Fruit fly (Drosophila melanogaster): ENCODE measurements around the gene SmB.

SmB gene

DNA sequence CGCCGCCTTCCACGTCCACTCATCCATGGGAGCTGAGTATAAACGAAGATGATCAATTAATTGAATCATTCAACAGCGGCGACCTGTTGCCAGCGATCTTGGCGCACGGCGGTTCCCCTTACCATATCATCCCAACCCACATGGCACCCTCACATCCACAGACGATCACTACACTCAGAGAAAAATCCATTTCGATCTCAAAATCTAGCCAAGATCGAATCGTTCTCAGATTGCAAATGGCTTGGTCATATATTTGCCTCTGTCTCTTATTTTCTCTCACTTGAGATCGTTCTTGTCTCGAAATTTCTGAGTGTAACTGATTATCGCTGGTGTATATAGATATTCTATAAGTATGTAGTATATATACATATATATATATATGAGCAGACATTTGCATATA, 42.0 kb upstream of the SmB start (continued):
- TF ChIP-seq D19B (GFP tag; optimal IDR thresholded peaks at IDR 0.05) (peak; percentile 12), CG4854 (GFP tag; optimal IDR thresholded peaks at IDR 0.05) (no peak), ara (GFP tag; IDR thresholded peaks at IDR 0.05) (peak; percentile 66; the same call in 1 of the 2 replicates), odd (GFP tag; optimal IDR thresholded peaks at IDR 0.05) (peak; percentile 11), Dbx (GFP tag; IDR thresholded peaks at IDR 0.05) (0 out of 3 replicates have a peak, but pooled peaks have one; percentile 26), Doc3 (GFP tag; IDR thresholded peaks at IDR 0.05; ENCODE audit: partially characterized antibody) (no peak), sima (GFP tag; optimal IDR thresholded peaks at IDR 0.05) (no peak), lola (GFP tag; optimal IDR thresholded peaks at IDR 0.05) (no peak), sob (GFP tag; IDR thresholded peaks at IDR 0.05) (peak; percentile 57; the same call in 1 of the 2 replicates), CG8359 (GFP tag; optimal IDR thresholded peaks at IDR 0.05; ENCODE audit: borderline replicate concordance) (no peak), CG31365 (tag; optimal IDR thresholded peaks at IDR 0.05) (no peak), CG1647 (GFP tag; optimal IDR thresholded peaks at IDR 0.05) (no peak), sna (GFP tag; IDR thresholded peaks at IDR 0.05; ENCODE audit: partially characterized antibody) (no peak), HmgD (GFP tag; optimal IDR thresholded peaks at IDR 0.05) (no peak), CG43689 (GFP tag; IDR thresholded peaks at IDR 0.05) (peak; percentile 32; the same call in 1 of the 2 replicates), CG16779 (GFP tag; IDR thresholded peaks at IDR 0.05) (no peak), CG10366 (GFP tag; IDR thresholded peaks at IDR 0.05) (peak; percentile 40), CG5180 (GFP tag; optimal IDR thresholded peaks at IDR 0.05) (peak; percentile 28), cwo (GFP tag; optimal IDR thresholded peaks at IDR 0.05) (no peak), Dp (GFP tag; optimal IDR thresholded peaks at IDR 0.05) (no peak), Ets65A (GFP tag) (peak; percentile 93), GATAe (GFP tag; conservative IDR thresholded peaks at IDR 0.05) (no peak), CG8388 (GFP tag; optimal IDR thresholded peaks at IDR 0.05) (peak; percentile 25), org-1 (GFP tag; optimal IDR thresholded peaks at IDR 0.05) (peak; percentile 20), gce (GFP tag; IDR thresholded peaks at IDR 0.05) (peak; percentile 45; the same call in 1 of the 3 replicates), HLH3B (GFP tag; IDR thresholded peaks at IDR 0.05) (peak; percentile 75), CG12299 (tag; optimal IDR thresholded peaks at IDR 0.05) (no peak), bowl (GFP tag; IDR thresholded peaks at IDR 0.05) (peak; percentile 28; the same call in 1 of the 2 replicates), gcm (GFP tag; optimal IDR thresholded peaks at IDR 0.05) (peak; percentile 2), CG2712 (tag; optimal IDR thresholded peaks at IDR 0.05) (peak; percentile 70), Poxn (GFP tag; IDR thresholded peaks at IDR 0.05) (no peak), rib (GFP tag; IDR thresholded peaks at IDR 0.05) (no peak), CG34376 (GFP tag; optimal IDR thresholded peaks at IDR 0.05) (no peak), tx (GFP tag; optimal IDR thresholded peaks at IDR 0.05) (no peak), Bteb2 (GFP tag; optimal IDR thresholded peaks at IDR 0.05) (no peak), gsb-n (tag; optimal IDR thresholded peaks at IDR 0.05) (peak; percentile 23), Dll (GFP tag; IDR thresholded peaks at IDR 0.05; ENCODE audit: partially characterized antibody) (no peak), CoRest (tag; optimal IDR thresholded peaks at IDR 0.05) (peak; percentile 63), CG18262 (tag; optimal IDR thresholded peaks at IDR 0.05) (peak; percentile 52), Med (GFP tag) (peak; percentile 88), exex (tag; optimal IDR thresholded peaks at IDR 0.05) (peak; percentile 4), dmrt99B (tag; optimal IDR thresholded peaks at IDR 0.05) (peak; percentile 70), Awh (GFP tag; IDR thresholded peaks at IDR 0.05) (peak; percentile 58), maf-S (GFP tag; optimal IDR thresholded peaks at IDR 0.05) (no peak), ttk (GFP tag; IDR thresholded peaks at IDR 0.05) (peak; percentile 51), CG9932 (GFP tag; IDR thresholded peaks at IDR 0.05) (peak; percentile 73), hth (optimal IDR thresholded peaks at IDR 0.05) (no peak), nau (GFP tag; optimal IDR thresholded peaks at IDR 0.05) (no peak), CG10979 (tag; optimal IDR thresholded peaks at IDR 0.05) (peak; percentile 44), salm (tag; optimal IDR thresholded peaks at IDR 0.05) (peak; percentile 11), Ada2b (GFP tag; IDR thresholded peaks at IDR 0.05) (peak; percentile 43; the same call in 1 of the 2 replicates)
